Fruit fly (Drosophila melanogaster) whole organism: ENCODE data around the gene CG17186.

Experiments
- CG8478 ChIP-seq: fragments of >200 bp; optimal IDR thresholded peaks from 2 replicates; lab custom pipeline; 2018; ENCODE audit warnings: inconsistent platforms
- usp ChIP-seq: fragments of >200 bp; optimal IDR thresholded peaks from 2 replicates; lab custom pipeline; 2017; ENCODE audit warnings: missing biosample characterization, missing genetic modification characterization, mixed read lengths

DNA sequence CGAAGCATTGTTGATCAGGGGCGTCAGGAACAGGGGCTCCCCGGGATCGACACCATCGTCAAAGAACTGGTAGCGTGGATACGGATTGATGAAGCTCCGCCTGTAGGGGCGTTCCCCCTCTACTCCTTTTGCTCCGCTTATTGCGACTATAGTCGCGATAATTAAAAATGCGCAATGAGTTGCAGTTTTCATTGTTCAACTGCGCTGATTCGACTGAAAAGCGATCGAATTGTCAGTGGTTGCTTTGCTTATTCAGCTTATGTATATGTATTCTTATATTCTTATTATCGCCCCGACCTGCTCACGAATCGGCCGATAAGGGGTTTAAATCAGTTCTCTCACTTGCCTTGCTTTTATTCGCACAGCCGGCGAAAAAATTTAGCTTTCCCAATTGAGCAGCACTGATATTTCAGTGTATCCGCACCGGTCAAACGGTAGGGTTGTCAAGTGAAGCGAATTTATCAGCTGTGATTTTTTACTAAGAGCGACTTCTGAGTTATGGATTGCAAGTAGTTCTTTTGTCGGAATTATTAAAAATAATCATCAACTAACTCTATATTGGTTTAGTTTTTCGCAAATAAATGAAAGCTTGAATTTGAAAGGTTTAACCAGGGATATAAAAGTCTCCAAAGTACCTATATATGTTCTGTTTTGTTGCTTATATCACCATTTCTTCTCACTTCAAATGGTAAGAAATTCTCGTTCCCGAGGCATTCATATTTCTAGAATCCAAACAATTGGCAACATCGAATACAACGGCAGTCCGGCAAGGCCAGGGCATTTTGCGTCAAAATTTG, 13.1 kb downstream of the CG17186 start, which contains the start of the genes CG4572 and CG4686:
- TF ChIP-seq CG8478 (lab: Kevin White, UChicago) (no peak), usp (GFP tag; lab: Kevin White, UChicago) (no peak)
